Worm (Caenorhabditis elegans) whole organism, L2 larva: ENCODE measurements around the gene frpr-21.
"Not testable (repeated sequence)": the region's sequence is repeated elsewhere in the genome, so short reads cannot be mapped to it uniquely, and the experiment has no call there.

Source experiments
- C34F6.9 ChIP-seq: fragments of 150-350 bp; optimal IDR thresholded peaks from 2 replicates; lab custom pipeline; 2014; ENCODE audit warnings: missing biosample characterization, missing genetic modification characterization
- F13H6.1 ChIP-seq: sonication (generic microtip); optimal IDR thresholded peaks from 2 replicates; lab custom pipeline; 2016; ENCODE audit warnings: missing genetic modification characterization, missing compliant biosample characterization
- R02D3.7 ChIP-seq: fragments of 150-350 bp; optimal IDR thresholded peaks from 2 replicates; lab custom pipeline; 2014; ENCODE audit warnings: missing biosample characterization, missing genetic modification characterization
- Y55F3AM.14 ChIP-seq: fragments of 200-800 bp; sonication (Bioruptor generic); optimal IDR thresholded peaks from 2 replicates; lab custom pipeline; 2018; ENCODE audit warnings: mild to moderate bottlenecking, missing genetic modification characterization, missing compliant biosample characterization
- ZK546.5 ChIP-seq: sonication (generic microtip); optimal IDR thresholded peaks from 2 replicates; lab custom pipeline; 2017; ENCODE audit warnings: missing biosample characterization, missing genetic modification characterization
- aly-2 ChIP-seq: fragments of 150-350 bp; optimal IDR thresholded peaks from 2 replicates; lab custom pipeline; 2014; ENCODE audit warnings: missing biosample characterization, missing genetic modification characterization
- ama-1 ChIP-seq: fragments of 150-350 bp; optimal IDR thresholded peaks from 2 replicates; lab custom pipeline; 2018; ENCODE audit warnings: inconsistent platforms
- ceh-16 ChIP-seq: fragments of 150-350 bp; optimal IDR thresholded peaks from 2 replicates; lab custom pipeline; 2014; ENCODE audit warnings: missing biosample characterization, missing genetic modification characterization
- crh-2 ChIP-seq: sonication (generic microtip); optimal IDR thresholded peaks from 2 replicates; lab custom pipeline; 2017; ENCODE audit warnings: missing biosample characterization, missing genetic modification characterization
- dmd-4 ChIP-seq: sonication (generic microtip); optimal IDR thresholded peaks from 2 replicates; lab custom pipeline; 2017; ENCODE audit warnings: missing biosample characterization, missing genetic modification characterization
- egl-27 ChIP-seq: sonication (generic microtip); optimal IDR thresholded peaks from 3 replicates; lab custom pipeline; 2017; ENCODE audit warnings: missing biosample characterization, missing genetic modification reagents, missing genetic modification characterization
- elt-3 ChIP-seq: sonication (generic microtip); optimal IDR thresholded peaks from 2 replicates; lab custom pipeline; 2017; ENCODE audit warnings: missing biosample characterization, missing genetic modification characterization
- fos-1 ChIP-seq: fragments of 150-350 bp; optimal IDR thresholded peaks from 2 replicates; lab custom pipeline; 2014; ENCODE audit warnings: missing biosample characterization, missing genetic modification characterization
- gmeb-1 ChIP-seq: fragments of 150-350 bp; optimal IDR thresholded peaks from 2 replicates; lab custom pipeline; 2014; ENCODE audit warnings: missing biosample characterization, missing genetic modification characterization
- lin-11 ChIP-seq: fragments of 150-350 bp; sonication (generic microtip); optimal IDR thresholded peaks from 2 replicates; lab custom pipeline; 2014; ENCODE audit warnings: missing biosample characterization, missing genetic modification characterization, inconsistent platforms, mixed read lengths
- lin-13 ChIP-seq: fragments of 150-350 bp; optimal IDR thresholded peaks from 2 replicates; lab custom pipeline; 2014; ENCODE audit warnings: missing biosample characterization, missing genetic modification reagents, missing genetic modification characterization
- lin-39 ChIP-seq: fragments of 150-350 bp; optimal IDR thresholded peaks from 2 replicates; lab custom pipeline; 2014; ENCODE audit warnings: missing biosample characterization, missing genetic modification reagents, missing genetic modification characterization
- lsy-2 ChIP-seq, 2 experiments: fragments of 150-350 bp in 1 of 2; sonication (generic microtip) in 1 of 2; optimal IDR thresholded peaks; 2 replicates each; lab custom pipeline; 2014 to 2017; ENCODE audit warnings: missing biosample characterization in 2 of 2, missing genetic modification characterization in 2 of 2
- mbf-1 ChIP-seq: sonication (generic microtip); optimal IDR thresholded peaks from 2 replicates; lab custom pipeline; 2017; ENCODE audit warnings: missing biosample characterization, missing genetic modification characterization
- mdl-1 ChIP-seq, 2 experiments: fragments of 150-350 bp in 1 of 2; sonication (generic microtip) in 1 of 2; optimal IDR thresholded peaks; 2 replicates each; lab custom pipeline; 2017; ENCODE audit warnings: missing biosample characterization in 2 of 2, missing genetic modification characterization in 2 of 2
- nhr-11 ChIP-seq: fragments of 150-350 bp; optimal IDR thresholded peaks from 2 replicates; lab custom pipeline; 2014; ENCODE audit warnings: missing biosample characterization, missing genetic modification characterization
- nhr-12 ChIP-seq: fragments of 150-350 bp; optimal IDR thresholded peaks from 2 replicates; lab custom pipeline; 2014; ENCODE audit warnings: missing biosample characterization, missing genetic modification characterization
- nhr-129 ChIP-seq: fragments of 150-350 bp; optimal IDR thresholded peaks from 2 replicates; lab custom pipeline; 2014; ENCODE audit warnings: missing biosample characterization, missing genetic modification characterization
- nhr-21 ChIP-seq: fragments of 150-350 bp; optimal IDR thresholded peaks from 2 replicates; lab custom pipeline; 2014; ENCODE audit warnings: missing biosample characterization, missing genetic modification characterization
- nhr-23 ChIP-seq: fragments of 150-350 bp; optimal IDR thresholded peaks from 2 replicates; lab custom pipeline; 2014; ENCODE audit warnings: missing biosample characterization, missing genetic modification reagents, missing genetic modification characterization
- nhr-6 ChIP-seq: fragments of 150-350 bp; optimal IDR thresholded peaks from 2 replicates; lab custom pipeline; 2014; ENCODE audit warnings: missing biosample characterization, missing genetic modification characterization
- nhr-77 ChIP-seq: fragments of 150-350 bp; optimal IDR thresholded peaks from 2 replicates; lab custom pipeline; 2014; ENCODE audit warnings: missing biosample characterization, missing genetic modification characterization
- peb-1 ChIP-seq: fragments of 150-350 bp; optimal IDR thresholded peaks from 2 replicates; lab custom pipeline; 2014; ENCODE audit warnings: missing biosample characterization, missing genetic modification characterization
- skn-1 ChIP-seq: sonication (generic microtip); optimal IDR thresholded peaks from 2 replicates; lab custom pipeline; 2017; ENCODE audit warnings: missing biosample characterization, missing genetic modification characterization
- sma-9 ChIP-seq, 2 experiments: fragments of 150-350 bp in 1 of 2; sonication (generic microtip) in 1 of 2; optimal IDR thresholded peaks; 2 replicates each; lab custom pipeline; 2014 to 2016; ENCODE audit warnings: missing genetic modification characterization in 2 of 2, mild to moderate bottlenecking in 1 of 2, missing biosample characterization in 1 of 2, missing compliant biosample characterization in 1 of 2, missing genetic modification reagents in 1 of 2, moderate library complexity in 1 of 2
- unc-39 ChIP-seq: fragments of 150-350 bp; optimal IDR thresholded peaks from 2 replicates; lab custom pipeline; 2014; ENCODE audit warnings: missing biosample characterization, missing genetic modification characterization
- unc-55 ChIP-seq: fragments of 150-350 bp; sonication (generic microtip); optimal IDR thresholded peaks from 3 replicates; lab custom pipeline; 2014; ENCODE audit warnings: missing biosample characterization, missing genetic modification reagents, missing genetic modification characterization
- ztf-1 ChIP-seq: fragments of 200-800 bp; sonication (Bioruptor generic); conservative IDR thresholded peaks from 2 replicates; pipeline ENCODE4 v1.3.6; 2022; ENCODE audit warnings: missing genetic modification characterization, missing compliant biosample characterization
- ztf-11 ChIP-seq: sonication (generic microtip); optimal IDR thresholded peaks from 2 replicates; lab custom pipeline; 2017; ENCODE audit warnings: missing biosample characterization, missing genetic modification characterization

Gene frpr-21

ce11 chrII:10445738-10446137, 23.9 kb upstream of the frpr-21 start:
- TF ChIP-seq ceh-16 (no peak), nhr-77 (no peak), lin-39 (tag; lab: Kevin White, UChicago) (no peak), mdl-1 (tag; optimal IDR thresholded peaks at IDR 0.05; lab: Kevin White, UChicago) (peak; percentile 15 to 23), nhr-129 (tag; lab: Kevin White, UChicago) (peak; percentile 97), fos-1 (tag; lab: Kevin White, UChicago) (peak; percentile 56), lin-13 (no peak), nhr-11 (peak; percentile 63), sma-9 (GFP tag; optimal IDR thresholded peaks at IDR 0.05; lab: Kevin White, UChicago) (peak; percentile 83), sma-9 (tag; optimal IDR thresholded peaks at IDR 0.05; lab: Kevin White, UChicago) (no peak), peb-1 (no peak), C34F6.9 (peak; percentile 22), gmeb-1 (peak; percentile 7), ztf-11 (tag; lab: Kevin White, UChicago) (no peak), lsy-2 (tag; optimal IDR thresholded peaks at IDR 0.05; lab: Kevin White, UChicago) (peak in 1 of 2 experiments; percentile 7), lin-11 (tag; lab: Kevin White, UChicago) (peak; percentile 17), unc-55 (GFP tag; lab: Kevin White, UChicago) (peak; percentile 32), nhr-6 (tag; lab: Kevin White, UChicago) (no peak), ama-1 (lab: Kevin White, UChicago) (peak; percentile 43), mbf-1 (no peak)

DNA sequence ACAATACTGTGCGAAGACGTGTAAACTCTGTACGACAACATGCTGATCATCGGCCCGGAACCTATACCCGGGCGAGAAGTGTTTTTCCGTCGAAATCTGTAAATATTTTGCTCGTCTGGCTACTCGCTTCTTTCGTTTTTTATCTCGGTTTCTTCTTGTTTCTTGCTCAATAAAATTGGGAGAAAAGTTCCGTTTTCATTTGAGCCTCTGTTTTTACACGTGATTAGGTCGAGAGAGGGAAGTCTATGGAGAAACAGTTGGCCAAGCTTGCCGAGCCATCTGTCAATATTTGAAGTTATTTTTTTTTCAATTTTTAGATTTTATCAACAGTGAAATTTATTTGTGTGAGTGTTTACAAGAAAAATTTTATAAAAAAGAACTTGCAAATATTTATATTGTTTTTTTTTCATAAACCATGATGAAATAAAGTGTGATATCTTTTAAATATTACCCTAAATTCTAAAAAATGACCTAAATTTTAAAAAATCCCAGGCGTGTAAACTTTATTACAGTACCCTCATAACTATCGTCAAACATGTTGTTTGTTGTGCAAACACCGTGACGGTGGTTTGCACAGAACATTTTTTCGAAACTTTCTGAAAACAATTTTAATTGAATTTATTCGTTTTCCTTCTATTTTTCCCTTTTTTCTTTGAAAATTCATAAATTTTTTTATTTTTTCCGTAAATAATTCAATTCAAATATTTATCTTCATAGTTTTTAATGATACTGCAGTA, 23.3 kb upstream of the frpr-21 start:
- TF ChIP-seq elt-3 (tag; lab: Kevin White, UChicago) (no peak), nhr-6 (tag; lab: Kevin White, UChicago) (no peak), egl-27 (tag; lab: Kevin White, UChicago) (no peak), nhr-21 (no peak), Y55F3AM.14 (no peak), nhr-23 (no peak), F13H6.1 (peak; percentile 16), lin-11 (tag; lab: Kevin White, UChicago) (no peak), nhr-129 (tag; lab: Kevin White, UChicago) (peak; percentile 22), sma-9 (GFP tag; optimal IDR thresholded peaks at IDR 0.05; lab: Kevin White, UChicago) (peak; percentile 34), sma-9 (tag; optimal IDR thresholded peaks at IDR 0.05; lab: Kevin White, UChicago) (no peak), ama-1 (lab: Kevin White, UChicago) (no peak), ztf-11 (tag; lab: Kevin White, UChicago) (no peak), lsy-2 (tag; optimal IDR thresholded peaks at IDR 0.05; lab: Kevin White, UChicago) (peak in 1 of 2 experiments; percentile 74), aly-2 (tag; lab: Kevin White, UChicago) (no peak), skn-1 (tag; lab: Kevin White, UChicago) (no peak)

- TF ChIP-seq crh-2 (tag; lab: Kevin White, UChicago) (no peak), R02D3.7 (tag; lab: Kevin White, UChicago) (no peak), ceh-16 (no peak), fos-1 (tag; lab: Kevin White, UChicago) (peak; percentile 43), sma-9 (GFP tag; optimal IDR thresholded peaks at IDR 0.05; lab: Kevin White, UChicago) (peak; percentile 50), sma-9 (tag; optimal IDR thresholded peaks at IDR 0.05; lab: Kevin White, UChicago) (no peak)
Measured at ce11 chrII:10443898-10444297, 22.1 kb upstream of the frpr-21 start.

- TF ChIP-seq unc-55 (GFP tag; lab: Kevin White, UChicago); nhr-6 (tag; lab: Kevin White, UChicago); lin-11 (tag; lab: Kevin White, UChicago): not testable (repeated sequence)
- TF ChIP-seq, all 48 proteins: peak for 0; not testable (repeated sequence) for 48
Measured at ce11 chrII:10442846-10443245, 21.0 kb upstream of the frpr-21 start, which contains the start of gene ZK673.1. TSS of gene ZK673.1 (plus strand) at chrII:10443146.

ce11 chrII:10439976-10440375, 18.1 kb upstream of the frpr-21 start, which contains the start of gene E04D5.4:
TSS of gene E04D5.4 (plus strand) at chrII:10440276.
- no peak for TF ChIP-seq fos-1 (tag; lab: Kevin White, UChicago)
- no peak for TF ChIP-seq egl-27 (tag; lab: Kevin White, UChicago)
- TF ChIP-seq nhr-21: no peak
- TF ChIP-seq nhr-12 (tag; lab: Kevin White, UChicago): no peak
- TF ChIP-seq sma-9 (GFP tag; optimal IDR thresholded peaks at IDR 0.05; lab: Kevin White, UChicago): no peak
- no peak for TF ChIP-seq sma-9 (tag; optimal IDR thresholded peaks at IDR 0.05; lab: Kevin White, UChicago)
- no peak for TF ChIP-seq ZK546.5 (tag; lab: Kevin White, UChicago)
- no peak for TF ChIP-seq crh-2 (tag; lab: Kevin White, UChicago)
- TF ChIP-seq ztf-1 (GFP tag; lab: Robert Waterston, UW): no peak
- TF ChIP-seq lsy-2 (tag; optimal IDR thresholded peaks at IDR 0.05; lab: Kevin White, UChicago): no peak
- no peak for TF ChIP-seq C34F6.9
- TF ChIP-seq dmd-4 (tag; lab: Kevin White, UChicago): no peak
- TF ChIP-seq unc-39 (tag; lab: Kevin White, UChicago): no peak
- TF ChIP-seq nhr-23: no peak
